Worm (Caenorhabditis elegans): Measurements from ENCODE around the gene Y43F8B.2.
A peak's percentile ranks its signal among the peaks of the same experiment; 100 is the strongest.

Y43F8B.2 gene

DNA sequence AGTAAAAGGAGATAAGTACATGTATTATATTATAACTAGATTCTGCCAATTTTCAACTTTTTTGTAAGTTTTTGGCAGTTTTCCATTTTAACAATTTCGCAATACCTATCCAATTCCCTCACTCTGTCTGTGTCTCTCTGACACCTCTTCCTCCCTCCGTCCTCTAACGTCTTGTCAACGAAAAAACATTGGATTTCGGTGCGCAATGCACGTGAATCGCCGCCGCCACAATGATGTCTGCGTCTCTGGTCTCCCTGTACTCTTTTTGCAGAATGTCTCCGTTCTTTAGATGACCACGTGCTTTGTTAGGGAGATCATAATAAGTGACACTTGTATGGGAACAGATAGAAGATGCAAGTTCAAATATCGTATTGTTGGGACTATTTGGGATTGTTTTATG lies 3.7 kb downstream of the Y43F8B.2 start (continued):
- TF ChIP-seq nhr-19 (GFP tag; conservative IDR thresholded peaks at IDR 0.05) (peak; percentile 99), sox-4 (tag; optimal IDR thresholded peaks at IDR 0.05) (peak; percentile 73), blmp-1 (tag; optimal IDR thresholded peaks at IDR 0.05) (peak; percentile 94), ets-5 (GFP tag; IDR thresholded peaks at IDR 0.05) (no peak), nhr-90 (tag; optimal IDR thresholded peaks at IDR 0.05; ENCODE audit: poor library complexity) (peak; percentile 98), pag-3 (tag; optimal IDR thresholded peaks at IDR 0.05; ENCODE audit: borderline replicate concordance, insufficient read depth) (no peak), dsc-1 (tag; optimal IDR thresholded peaks at IDR 0.05) (peak; percentile 83), C16A3.4 (tag; optimal IDR thresholded peaks at IDR 0.05) (peak; percentile 93), lir-3 (tag; optimal IDR thresholded peaks at IDR 0.05; ENCODE audit: poor library complexity) (no peak), ceh-88 (GFP tag; IDR thresholded peaks at IDR 0.05) (peak; percentile 80), ceh-90 (tag; optimal IDR thresholded peaks at IDR 0.05) (peak; percentile 42), ztf-11 (tag; optimal IDR thresholded peaks at IDR 0.05) (peak in 1 of 2 experiments; percentile 62), lin-14 (GFP tag; optimal IDR thresholded peaks at IDR 0.05) (peak; percentile 100), lin-15B (tag; optimal IDR thresholded peaks at IDR 0.05) (no peak), sptf-1 (tag; optimal IDR thresholded peaks at IDR 0.05) (no peak), mab-9 (GFP tag; IDR thresholded peaks at IDR 0.05) (peak; percentile 37; the same call in 1 of the 2 replicates), elt-2 (tag; optimal IDR thresholded peaks at IDR 0.05) (peak; percentile 52), xbp-1 (tag; optimal IDR thresholded peaks at IDR 0.05) (peak; percentile 90), lin-35 (GFP tag; optimal IDR thresholded peaks at IDR 0.05) (peak; percentile 66 to 90), fkh-4 (tag; optimal IDR thresholded peaks at IDR 0.05; ENCODE audit: borderline replicate concordance) (no peak), ceh-8 (GFP tag; optimal IDR thresholded peaks at IDR 0.05) (peak; percentile 48), snpc-4 (tag; optimal IDR thresholded peaks at IDR 0.05) (peak; percentile 83), tlp-1 (tag; optimal IDR thresholded peaks at IDR 0.05) (no peak), nhr-28 (tag; optimal IDR thresholded peaks at IDR 0.05) (no peak), lsy-2 (tag; optimal IDR thresholded peaks at IDR 0.05) (peak; percentile 88 to 91), pqm-1 (tag; optimal IDR thresholded peaks at IDR 0.05) (no peak), nhr-237 (tag; optimal IDR thresholded peaks at IDR 0.05) (peak; percentile 86), unc-86 (tag; optimal IDR thresholded peaks at IDR 0.05) (peak; percentile 87), irx-1 (tag; optimal IDR thresholded peaks at IDR 0.05) (peak; percentile 92), mep-1 (tag; optimal IDR thresholded peaks at IDR 0.05) (peak; percentile 97), fkh-10 (GFP tag; optimal IDR thresholded peaks at IDR 0.05) (peak; percentile 40), ama-1 (optimal IDR thresholded peaks at IDR 0.05) (peak; percentile 35), fos-1 (tag; optimal IDR thresholded peaks at IDR 0.05) (peak; percentile 81), skn-1 (tag; optimal IDR thresholded peaks at IDR 0.05) (peak; percentile 85), Y116A8C.19 (tag; optimal IDR thresholded peaks at IDR 0.05; ENCODE audit: borderline replicate concordance) (no peak), ceh-63 (GFP tag; optimal IDR thresholded peaks at IDR 0.05) (no peak), efl-3 (GFP tag; optimal IDR thresholded peaks at IDR 0.05) (no peak), tbx-2 (tag; optimal IDR thresholded peaks at IDR 0.05) (peak; percentile 98), elt-3 (tag; optimal IDR thresholded peaks at IDR 0.05) (peak in 5 of 6 experiments; percentile 62 to 97 (median 90)), rnt-1 (tag; optimal IDR thresholded peaks at IDR 0.05) (peak; percentile 90), unc-30 (tag; optimal IDR thresholded peaks at IDR 0.05) (no peak), egl-13 (tag; optimal IDR thresholded peaks at IDR 0.05) (peak; percentile 65), nhr-85 (tag) (peak; percentile 100), nhr-76 (tag; optimal IDR thresholded peaks at IDR 0.05) (peak; percentile 76), unc-98 (GFP tag; IDR thresholded peaks at IDR 0.05) (peak; percentile 30; the same call in 1 of the 2 replicates), isw-1 (GFP tag; IDR thresholded peaks at IDR 0.05) (peak; percentile 73), sup-37 (GFP tag; optimal IDR thresholded peaks at IDR 0.05) (peak; percentile 75), nhr-71 (tag; optimal IDR thresholded peaks at IDR 0.05) (peak; percentile 99), snu-23 (GFP tag; optimal IDR thresholded peaks at IDR 0.05) (peak; percentile 98)
